Worm (Caenorhabditis elegans) whole organism, young adult: ENCODE measurements around the gene nduf-9.

Source experiments
- F52B5.7 ChIP-seq: sonication (generic microtip); optimal IDR thresholded peaks from 2 replicates; lab custom pipeline; 2016; ENCODE audit warnings: mild to moderate bottlenecking, missing genetic modification characterization, missing compliant biosample characterization
- T26A5.8 ChIP-seq: sonication (generic microtip); optimal IDR thresholded peaks from 2 replicates; lab custom pipeline; 2016; ENCODE audit warnings: missing genetic modification characterization, missing compliant biosample characterization
- athp-1 ChIP-seq: sonication (generic microtip); optimal IDR thresholded peaks from 2 replicates; lab custom pipeline; 2017; ENCODE audit warnings: mild to moderate bottlenecking, missing genetic modification characterization, missing compliant biosample characterization
- ets-4 ChIP-seq: fragments of 200-800 bp; sonication (Bioruptor generic); optimal IDR thresholded peaks from 2 replicates; lab custom pipeline; 2018; ENCODE audit warnings: mild to moderate bottlenecking, missing genetic modification characterization, missing compliant biosample characterization
- hrde-1 ChIP-seq: sonication (generic microtip); optimal IDR thresholded peaks from 2 replicates; lab custom pipeline; 2016; ENCODE audit warnings: missing genetic modification characterization, mild to moderate bottlenecking, missing compliant biosample characterization, moderate library complexity, missing genotype, missing genetic modification reagents, borderline replicate concordance
- sea-2 ChIP-seq: fragments of 200-800 bp; sonication (Bioruptor generic); IDR thresholded peaks from 2 replicates; pipeline ENCODE4 v1.3.6; 2022; ENCODE audit warnings: missing genetic modification characterization, missing compliant biosample characterization
- unc-62 ChIP-seq: fragments of 150-350 bp; optimal IDR thresholded peaks from 2 replicates; lab custom pipeline; 2014; ENCODE audit warnings: missing biosample characterization, missing genetic modification reagents, missing genetic modification characterization

DNA sequence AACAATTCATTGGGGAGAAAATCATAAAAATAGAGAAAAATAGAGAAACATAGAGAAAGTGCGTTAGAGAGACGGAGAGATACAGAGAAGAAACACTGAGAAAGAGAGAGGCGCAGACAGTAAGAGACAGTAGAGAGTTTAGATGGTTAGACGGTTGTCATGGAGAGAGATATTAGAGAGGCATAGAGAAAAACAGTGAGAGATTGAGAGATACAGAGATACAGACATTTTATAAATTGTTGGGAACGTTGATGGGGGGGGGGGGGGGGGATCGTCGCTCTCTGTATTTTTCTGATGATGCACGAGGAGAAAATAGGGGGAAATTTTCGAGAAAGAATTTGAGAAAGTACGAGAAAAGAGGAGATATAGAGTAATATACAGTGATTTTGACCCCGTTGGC, 30.9 kb upstream of the nduf-9 start:
- TF ChIP-seq T26A5.8 (tag; lab: Kevin White, UChicago), result no peak
- no peak for TF ChIP-seq F52B5.7 (tag; lab: Kevin White, UChicago)
- TF ChIP-seq ets-4 (GFP tag; lab: Kevin White, UChicago), result no peak
- TF ChIP-seq hrde-1, result no peak
- TF ChIP-seq sea-2 (GFP tag; lab: Robert Waterston, UW), result no peak
- TF ChIP-seq unc-62 (GFP tag; lab: Kevin White, UChicago), result no peak
- TF ChIP-seq athp-1 (tag; lab: Kevin White, UChicago), result no peak
